Fruit fly (Drosophila melanogaster) whole organism, embryonic: Measurements from ENCODE around the gene CG46458.

Experiments
- Adf1 ChIP-seq: fragments of 200-800 bp; sonication (Bioruptor generic); IDR thresholded peaks from 2 replicates; pipeline ENCODE4 v1.3.6; 2022; ENCODE audit warnings: missing biosample characterization, missing genetic modification characterization
- Bdp1 ChIP-seq: fragments of 200-800 bp; sonication (Bioruptor generic); optimal IDR thresholded peaks from 3 replicates; lab custom pipeline; 2016; ENCODE audit warnings: missing biosample characterization, missing genetic modification characterization
- CG10209 ChIP-seq: fragments of 200-800 bp; sonication (Bioruptor generic); optimal IDR thresholded peaks from 3 replicates; lab custom pipeline; 2017; ENCODE audit warnings: missing biosample characterization, mild to moderate bottlenecking, missing genetic modification characterization, missing genetic modification reagents
- CG11504 ChIP-seq: fragments of 200-800 bp; sonication (Bioruptor generic); optimal IDR thresholded peaks from 3 replicates; lab custom pipeline; 2019; ENCODE audit warnings: missing biosample characterization, mild to moderate bottlenecking, missing genetic modification characterization, moderate library complexity
- CG11723 ChIP-seq: fragments of 200-800 bp; sonication (Bioruptor generic); optimal IDR thresholded peaks from 2 replicates; lab custom pipeline; 2017; ENCODE audit warnings: missing biosample characterization, mild to moderate bottlenecking, missing genetic modification characterization
- CG12071 ChIP-seq: fragments of 200-800 bp; sonication (Bioruptor generic); optimal IDR thresholded peaks from 3 replicates; lab custom pipeline; 2018; ENCODE audit warnings: missing biosample characterization, mild to moderate bottlenecking, missing genetic modification characterization
- CG1233 ChIP-seq: fragments of 200-800 bp; sonication (Bioruptor generic); optimal IDR thresholded peaks from 4 replicates; lab custom pipeline; 2018; ENCODE audit warnings: missing biosample characterization, mild to moderate bottlenecking, missing genetic modification characterization
- CG12391 ChIP-seq: fragments of 200-800 bp; sonication (Bioruptor generic); optimal IDR thresholded peaks from 3 replicates; lab custom pipeline; 2018; ENCODE audit warnings: missing biosample characterization, mild to moderate bottlenecking, missing genetic modification characterization, moderate library complexity
- CG14441 ChIP-seq: fragments of 200-800 bp; sonication (Bioruptor generic); IDR thresholded peaks from 2 replicates; pipeline ENCODE4 v1.3.6; 2022; ENCODE audit warnings: missing biosample characterization, missing genetic modification characterization
- CG14710 ChIP-seq: fragments of 200-800 bp; sonication (Bioruptor generic); optimal IDR thresholded peaks from 3 replicates; lab custom pipeline; 2019; ENCODE audit warnings: missing biosample characterization, mild to moderate bottlenecking, missing genetic modification characterization, moderate library complexity
- CG1529 ChIP-seq: fragments of 200-800 bp; sonication (Bioruptor generic); optimal IDR thresholded peaks from 3 replicates; lab custom pipeline; 2018; ENCODE audit warnings: missing biosample characterization, missing genetic modification characterization
- CG17361 ChIP-seq: fragments of 200-800 bp; sonication (Bioruptor generic); IDR thresholded peaks from 3 replicates; pipeline ENCODE4 v1.3.6; 2022; ENCODE audit warnings: missing biosample characterization, missing genetic modification characterization
- CG2712 ChIP-seq: fragments of 200-800 bp; optimal IDR thresholded peaks from 3 replicates; lab custom pipeline; 2019; ENCODE audit warnings: missing biosample characterization, mild to moderate bottlenecking, missing genetic modification characterization, moderate library complexity
- CG31224 ChIP-seq: fragments of 200-800 bp; sonication (Bioruptor generic); IDR thresholded peaks from 2 replicates; pipeline ENCODE4 v1.3.6; 2022; ENCODE audit warnings: missing biosample characterization, missing genetic modification characterization
- CG31441 ChIP-seq: fragments of 200-800 bp; sonication (Bioruptor generic); IDR thresholded peaks from 2 replicates; pipeline ENCODE4 v1.3.6; 2022; ENCODE audit warnings: missing biosample characterization, missing genetic modification characterization
- CG34422 ChIP-seq: fragments of 200-800 bp; sonication (Bioruptor generic); IDR thresholded peaks from 3 replicates; pipeline ENCODE4 v1.3.6; 2022; ENCODE audit warnings: missing biosample characterization, missing genetic modification characterization
- CG3726 ChIP-seq: fragments of 200-800 bp; sonication (Bioruptor generic); IDR thresholded peaks from 3 replicates; pipeline ENCODE4, ENCODE4 v1.3.6; 2022; ENCODE audit warnings: missing biosample characterization, missing genetic modification characterization
- CG6683 ChIP-seq: fragments of 200-800 bp; sonication (Bioruptor generic); optimal IDR thresholded peaks from 2 replicates; lab custom pipeline; 2017; ENCODE audit warnings: missing biosample characterization, mild to moderate bottlenecking, missing genetic modification characterization, missing genetic modification reagents
- CG8281 ChIP-seq: fragments of 200-800 bp; sonication (Bioruptor generic); optimal IDR thresholded peaks from 2 replicates; lab custom pipeline; 2018; ENCODE audit warnings: missing biosample characterization, mild to moderate bottlenecking, missing genetic modification characterization, moderate library complexity
- CG8290 ChIP-seq, 3 experiments: fragments of 200-800 bp; sonication (Bioruptor generic); optimal IDR thresholded peaks; 2 replicates each; lab custom pipeline; 2016 to 2019; ENCODE audit warnings: missing biosample characterization in 3 of 3, missing genetic modification characterization in 3 of 3, mild to moderate bottlenecking in 2 of 3, moderate library complexity in 1 of 3
- CG8388 ChIP-seq: fragments of 200-800 bp; sonication (Bioruptor generic); optimal IDR thresholded peaks from 2 replicates; lab custom pipeline; 2019; ENCODE audit warnings: missing biosample characterization, mild to moderate bottlenecking, missing genetic modification characterization, moderate library complexity
- Camta ChIP-seq: fragments of 200-800 bp; sonication (Bioruptor generic); optimal IDR thresholded peaks from 2 replicates; lab custom pipeline; 2016; ENCODE audit warnings: missing biosample characterization, missing genetic modification characterization
- Hey ChIP-seq: fragments of 200-800 bp; sonication (Bioruptor generic); optimal IDR thresholded peaks from 3 replicates; lab custom pipeline; 2018; ENCODE audit warnings: missing biosample characterization, mild to moderate bottlenecking, missing genetic modification characterization
- Hr78 ChIP-seq, 2 experiments: fragments of 200-800 bp in 1 of 2; fragments of >200 bp in 1 of 2; sonication (Bioruptor generic) in 1 of 2; optimal IDR thresholded peaks; 2 replicates each; lab custom pipeline; 2017 to 2019; ENCODE audit warnings: missing biosample characterization in 2 of 2, missing genetic modification characterization in 2 of 2, mild to moderate bottlenecking in 1 of 2, moderate library complexity in 1 of 2
- Kr ChIP-seq: fragments of 200-800 bp; sonication (Bioruptor generic); optimal IDR thresholded peaks from 2 replicates; lab custom pipeline; 2017; ENCODE audit warnings: missing biosample characterization, mild to moderate bottlenecking, missing genetic modification characterization
- NC2β ChIP-seq: fragments of 200-800 bp; sonication (Bioruptor generic); optimal IDR thresholded peaks from 2 replicates; lab custom pipeline; 2016; ENCODE audit warnings: missing biosample characterization, missing genetic modification characterization
- Neu2 ChIP-seq: fragments of 200-800 bp; sonication (Bioruptor generic); optimal IDR thresholded peaks from 3 replicates; lab custom pipeline; 2016; ENCODE audit warnings: missing biosample characterization, missing genetic modification characterization, borderline replicate concordance
- Poxn ChIP-seq: fragments of 200-800 bp; sonication (Bioruptor generic); IDR thresholded peaks from 2 replicates; pipeline ENCODE4 v1.3.6; 2022; ENCODE audit warnings: missing biosample characterization, missing genetic modification characterization
- Sox102F ChIP-seq: fragments of 200-800 bp; sonication (Bioruptor generic); optimal IDR thresholded peaks from 2 replicates; lab custom pipeline; 2018; ENCODE audit warnings: missing biosample characterization, mild to moderate bottlenecking, missing genetic modification characterization, moderate library complexity
- Ssrp ChIP-seq: fragments of 200-800 bp; sonication (Bioruptor generic); optimal IDR thresholded peaks from 2 replicates; lab custom pipeline; 2018; ENCODE audit warnings: missing biosample characterization, mild to moderate bottlenecking, missing genetic modification characterization, moderate library complexity
- Tbp ChIP-seq: fragments of >200 bp; optimal IDR thresholded peaks from 2 replicates; lab custom pipeline; 2018; ENCODE audit warnings: missing biosample characterization, missing genetic modification characterization
- Usf ChIP-seq: fragments of 200-800 bp; sonication (Bioruptor generic); optimal IDR thresholded peaks from 2 replicates; lab custom pipeline; 2017; ENCODE audit warnings: missing genotype, missing biosample characterization, missing genetic modification characterization
- Xrp1 ChIP-seq: fragments of 200-800 bp; sonication (Bioruptor generic); IDR thresholded peaks from 2 replicates; pipeline ENCODE4 v1.3.6; 2022; ENCODE audit warnings: missing biosample characterization, missing genetic modification characterization
- aop ChIP-seq: fragments of 200-800 bp; sonication (Bioruptor generic); IDR thresholded peaks from 2 replicates; pipeline ENCODE4 v1.3.6; 2022; ENCODE audit warnings: missing biosample characterization, missing genetic modification characterization
- bcd ChIP-seq: fragments of 200-800 bp; sonication (Bioruptor generic); optimal IDR thresholded peaks from 2 replicates; lab custom pipeline; 2017; ENCODE audit warnings: missing biosample characterization, mild to moderate bottlenecking, missing genetic modification characterization
- ewg ChIP-seq: fragments of 200-800 bp; sonication (Bioruptor generic); optimal IDR thresholded peaks from 3 replicates; lab custom pipeline; 2017; ENCODE audit warnings: mild to moderate bottlenecking, missing biosample characterization, missing genetic modification reagents, missing genetic modification characterization
- eyg ChIP-seq: fragments of 200-800 bp; sonication (Bioruptor generic); optimal IDR thresholded peaks from 3 replicates; lab custom pipeline; 2016; ENCODE audit warnings: missing biosample characterization, missing genetic modification characterization
- fd96Cb ChIP-seq: fragments of 200-800 bp; sonication (Bioruptor generic); optimal IDR thresholded peaks from 2 replicates; lab custom pipeline; 2018; ENCODE audit warnings: missing biosample characterization, mild to moderate bottlenecking, missing genetic modification characterization, moderate library complexity
- gem ChIP-seq: fragments of 200-800 bp; sonication (Bioruptor generic); optimal IDR thresholded peaks from 2 replicates; lab custom pipeline; 2019; ENCODE audit warnings: missing biosample characterization, mild to moderate bottlenecking, missing genetic modification characterization, moderate library complexity
- h ChIP-seq: fragments of >200 bp; optimal IDR thresholded peaks from 2 replicates; lab custom pipeline; 2017
- nmo ChIP-seq: fragments of 200-800 bp; sonication (Bioruptor generic); optimal IDR thresholded peaks from 2 replicates; lab custom pipeline; 2018; ENCODE audit warnings: missing biosample characterization, mild to moderate bottlenecking, missing genetic modification characterization, moderate library complexity
- odd ChIP-seq: fragments of 200-800 bp; sonication (Bioruptor generic); optimal IDR thresholded peaks from 2 replicates; lab custom pipeline; 2017; ENCODE audit warnings: missing biosample characterization, mild to moderate bottlenecking, missing genetic modification characterization
- onecut ChIP-seq: fragments of 200-800 bp; sonication (Bioruptor generic); IDR thresholded peaks from 2 replicates; pipeline ENCODE4 v1.3.6; 2022; ENCODE audit warnings: missing biosample characterization, missing genetic modification characterization
- row ChIP-seq: fragments of 200-800 bp; sonication (Bioruptor generic); IDR thresholded peaks from 3 replicates; pipeline ENCODE4 v1.3.6; 2022; ENCODE audit warnings: missing biosample characterization, missing genetic modification characterization
- sens ChIP-seq: fragments of 200-800 bp; sonication (Bioruptor generic); peaks from one replicate; lab custom pipeline; 2016; ENCODE audit warnings: missing biosample characterization, missing genetic modification characterization
- sens-2 ChIP-seq: fragments of 200-800 bp; sonication (Bioruptor generic); IDR thresholded peaks from 2 replicates; pipeline ENCODE4 v1.3.6; 2022; ENCODE audit warnings: missing biosample characterization, missing genetic modification characterization
- tap ChIP-seq: fragments of 200-800 bp; optimal IDR thresholded peaks from 3 replicates; lab custom pipeline; 2019; ENCODE audit warnings: missing biosample characterization, mild to moderate bottlenecking, missing genetic modification characterization, moderate library complexity
- toy ChIP-seq: fragments of 200-800 bp; sonication (Bioruptor generic); IDR thresholded peaks from 2 replicates; pipeline ENCODE4 v1.3.6; 2022; ENCODE audit warnings: missing biosample characterization, missing genetic modification characterization
- wek ChIP-seq: fragments of 200-800 bp; sonication (Bioruptor generic); optimal IDR thresholded peaks from 3 replicates; lab custom pipeline; 2018; ENCODE audit warnings: missing biosample characterization, mild to moderate bottlenecking, missing genetic modification characterization, moderate library complexity
- zen ChIP-seq: fragments of 200-800 bp; sonication (Bioruptor generic); optimal IDR thresholded peaks from 3 replicates; lab custom pipeline; 2018; ENCODE audit warnings: missing biosample characterization, mild to moderate bottlenecking, missing genetic modification characterization, moderate library complexity

The CG46458 gene

DNA sequence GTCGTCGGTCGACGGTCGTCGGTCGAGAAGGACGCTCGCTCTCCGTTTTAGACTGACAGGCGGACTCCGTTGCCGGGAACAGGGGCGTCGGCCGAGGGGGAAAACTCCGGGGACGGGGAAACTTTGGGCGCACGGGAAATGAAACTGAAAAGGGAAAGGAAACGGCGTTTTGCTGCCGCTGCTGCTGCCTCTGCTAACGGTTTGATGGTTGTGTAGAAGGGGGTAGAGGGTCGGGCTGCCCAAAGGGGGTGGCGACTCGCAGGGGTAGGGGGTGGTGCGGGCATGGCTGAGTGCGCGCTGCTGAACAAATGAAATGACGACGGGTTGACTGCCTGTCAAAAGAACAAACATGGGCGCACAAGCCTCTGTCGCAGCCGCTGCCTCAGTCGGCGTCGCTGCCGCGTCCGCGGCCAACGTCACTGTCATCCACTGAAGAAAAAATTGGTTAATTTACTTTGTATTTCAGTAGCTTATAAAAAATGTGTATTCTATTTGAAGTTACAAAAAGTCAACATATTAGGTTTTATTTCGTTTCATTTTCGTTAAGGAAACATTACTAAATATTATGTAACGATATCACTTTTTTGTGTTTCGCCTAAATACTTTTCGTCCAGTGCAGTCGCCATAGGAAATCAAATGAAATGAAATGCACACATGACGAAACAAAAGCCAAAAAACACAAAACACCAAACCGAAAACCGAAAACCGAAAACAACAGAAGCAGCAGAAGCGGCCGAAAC, 22.2 kb downstream of the CG46458 start (continued):
- peak; percentile 70 for TF ChIP-seq CG10209
- no peak for TF ChIP-seq toy
- TF ChIP-seq Adf1 (GFP tag; lab: Robert Waterston, UW): peak; percentile 88
- TF ChIP-seq h: no peak
- no peak for TF ChIP-seq wek
- TF ChIP-seq Sox102F (GFP tag; lab: Kevin White, UChicago): peak; percentile 83
- peak; percentile 55 for TF ChIP-seq onecut (GFP tag; lab: Robert Waterston, UW)
- TF ChIP-seq CG6683 (GFP tag; lab: Kevin White, UChicago): peak; percentile 35
- peak; percentile 32 for TF ChIP-seq Hey (tag; lab: Kevin White, UChicago)
- TF ChIP-seq nmo (GFP tag; lab: Kevin White, UChicago): peak; percentile 86
- peak; percentile 77 for TF ChIP-seq fd96Cb (tag; lab: Kevin White, UChicago)
- TF ChIP-seq CG3726 (GFP tag; lab: Robert Waterston, UW): peak; percentile 47; the same call in 1 of the 3 replicates
- peak; percentile 62; the same call in 2 of the 3 replicates for TF ChIP-seq CG34422 (GFP tag; lab: Robert Waterston, UW)
- TF ChIP-seq CG12071 (GFP tag; lab: Kevin White, UChicago): peak; percentile 22
- TF ChIP-seq Usf: peak; percentile 18
- TF ChIP-seq aop (GFP tag; lab: Robert Waterston, UW): no peak
- no peak for TF ChIP-seq sens-2
- peak; percentile 67 for TF ChIP-seq odd
- TF ChIP-seq CG31224 (GFP tag; lab: Robert Waterston, UW): no peak
- peak; percentile 59 for TF ChIP-seq ewg (GFP tag; lab: Kevin White, UChicago)
- peak; percentile 52 for TF ChIP-seq CG11723

DNA sequence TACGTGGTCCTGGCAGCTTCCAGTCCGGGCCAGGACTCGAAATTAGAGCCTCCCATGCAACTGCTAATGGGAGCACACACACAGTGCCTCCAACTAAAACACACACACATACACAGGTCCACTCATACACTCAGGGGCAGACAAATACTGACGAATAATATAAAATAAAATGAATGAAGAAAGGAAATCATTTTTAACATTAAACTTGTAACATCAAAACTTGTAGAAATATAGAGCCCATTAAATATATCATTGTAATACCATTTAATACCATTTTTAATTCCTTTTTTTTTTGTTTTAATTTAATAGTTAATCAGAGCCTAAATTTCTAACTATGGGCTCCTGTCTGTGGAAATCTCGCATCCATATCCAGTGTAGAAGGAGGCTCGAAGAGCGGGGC, 23.0 kb downstream of the CG46458 start:
- no peak for TF ChIP-seq eyg
- 0 out of 2 replicates have a peak, but pooled peaks have one; percentile 17 for TF ChIP-seq CG31441 (GFP tag; lab: Robert Waterston, UW)
- TF ChIP-seq Tbp: no peak
- no peak for TF ChIP-seq Xrp1 (GFP tag; lab: Robert Waterston, UW)
- 0 out of 3 replicates have a peak, but pooled peaks have one; percentile 27 for TF ChIP-seq row (GFP tag; lab: Robert Waterston, UW)
- TF ChIP-seq Poxn (GFP tag; lab: Robert Waterston, UW): no peak
- no peak for TF ChIP-seq CG8290 (GFP tag; optimal IDR thresholded peaks at IDR 0.05; lab: Kevin White, UChicago)
- no peak for TF ChIP-seq CG8290 (tag; optimal IDR thresholded peaks at IDR 0.05; lab: Kevin White, UChicago)
- no peak for TF ChIP-seq NC2β (GFP tag; lab: Kevin White, UChicago)
- no peak for TF ChIP-seq Camta
- no peak for TF ChIP-seq bcd
- no peak for TF ChIP-seq Ssrp (tag; lab: Kevin White, UChicago)
- no peak for TF ChIP-seq CG17361 (GFP tag; lab: Robert Waterston, UW)
- TF ChIP-seq CG12391 (tag; lab: Kevin White, UChicago): peak; percentile 14
- TF ChIP-seq sens (GFP tag; lab: Kevin White, UChicago): peak; percentile 81
- TF ChIP-seq CG1233 (GFP tag; lab: Kevin White, UChicago): no peak
- TF ChIP-seq CG8281 (tag; lab: Kevin White, UChicago): no peak
- TF ChIP-seq CG11504: peak; percentile 12
- TF ChIP-seq CG1529: no peak
- no peak for TF ChIP-seq tap (tag; lab: Kevin White, UChicago)
- peak; percentile 20 for TF ChIP-seq gem
- no peak for TF ChIP-seq Kr (GFP tag; lab: Kevin White, UChicago)
- TF ChIP-seq Neu2 (GFP tag; lab: Kevin White, UChicago): no peak
- no peak for TF ChIP-seq onecut (GFP tag; lab: Robert Waterston, UW)
- peak; percentile 5 for TF ChIP-seq CG8388 (GFP tag; lab: Kevin White, UChicago)
- TF ChIP-seq CG14710 (tag; lab: Kevin White, UChicago): peak; percentile 3
- TF ChIP-seq CG2712 (tag; lab: Kevin White, UChicago): peak; percentile 13
- no peak for TF ChIP-seq Hr78 (GFP tag; optimal IDR thresholded peaks at IDR 0.05; lab: Kevin White, UChicago)
- TF ChIP-seq CG14441: no peak
- TF ChIP-seq zen (tag; lab: Kevin White, UChicago): no peak
- TF ChIP-seq Bdp1 (GFP tag; lab: Kevin White, UChicago): no peak
